Fruit fly (Drosophila melanogaster): ENCODE data around the gene bai.
A peak's percentile ranks its signal among the peaks of the same experiment; 100 is the strongest.

The bai gene

DNA sequence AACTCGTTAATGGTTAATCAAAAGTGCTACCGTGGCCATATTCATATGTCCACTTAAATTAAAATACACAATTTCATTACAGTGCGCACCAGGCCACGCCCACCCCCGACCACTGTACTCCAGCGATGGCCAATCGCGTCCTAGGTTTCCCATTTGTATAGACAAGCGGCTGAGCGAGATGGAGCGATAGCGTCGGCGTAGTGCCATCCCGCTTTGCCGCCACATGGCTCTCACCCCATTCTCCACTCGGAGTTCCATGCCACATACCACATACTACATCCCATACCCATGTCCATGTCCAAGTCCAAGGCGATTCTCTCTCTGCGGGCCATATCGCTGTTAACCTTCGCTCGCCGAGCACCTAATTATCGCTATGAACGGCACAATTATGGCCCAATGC is 41.3 kb downstream of the bai start:
- TF ChIP-seq pad (GFP tag; optimal IDR thresholded peaks at IDR 0.05) (peak; percentile 2), cic (GFP tag; optimal IDR thresholded peaks at IDR 0.05) (no peak), CG11617 (GFP tag; optimal IDR thresholded peaks at IDR 0.05) (no peak)

DNA sequence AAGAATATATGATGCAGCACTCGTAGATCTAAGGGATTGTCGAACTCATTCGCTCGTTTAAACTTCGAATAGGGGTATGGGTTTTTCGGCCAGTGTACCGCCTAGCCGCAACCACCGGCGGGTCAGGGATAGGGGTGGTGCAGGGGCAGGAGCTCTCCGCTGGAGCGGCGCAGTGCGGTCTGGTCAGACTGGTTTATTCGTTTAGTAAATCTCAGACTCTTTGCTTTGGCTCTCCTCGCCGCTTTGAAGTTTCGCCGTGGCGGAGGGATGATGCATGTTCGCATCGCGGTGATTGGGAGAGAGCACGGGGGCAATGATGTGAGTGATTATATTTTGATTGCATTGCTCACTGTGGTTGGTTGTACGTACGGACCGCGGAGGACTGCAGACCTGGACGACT is 43.2 kb downstream of the bai start, which contains the start of gene fd96Ca:
fd96Ca (plus strand) TSS at position 337 of the 400 bp plus-strand sequence.
- TF ChIP-seq Crg-1 (GFP tag; optimal IDR thresholded peaks at IDR 0.05), result no peak
- TF ChIP-seq toe (GFP tag; optimal IDR thresholded peaks at IDR 0.05), result no peak
- no peak for TF ChIP-seq CG12768 (GFP tag; optimal IDR thresholded peaks at IDR 0.05)
- no peak for TF ChIP-seq CG1620 (GFP tag; optimal IDR thresholded peaks at IDR 0.05)
- no peak for TF ChIP-seq CG7045 (GFP tag; optimal IDR thresholded peaks at IDR 0.05)
- no peak for TF ChIP-seq CG5204 (GFP tag; optimal IDR thresholded peaks at IDR 0.05)
- no peak for TF ChIP-seq kay (GFP tag; ENCODE audit: borderline replicate concordance)
- no peak for TF ChIP-seq ovo (GFP tag; optimal IDR thresholded peaks at IDR 0.05)
- no peak for TF ChIP-seq Clk (GFP tag; optimal IDR thresholded peaks at IDR 0.05)

All from whole organism, adult.